Worm (Caenorhabditis elegans) whole organism, late embryonic: ENCODE measurements around the gene F26D11.2.

Source experiments
- eyg-1 ChIP-seq: sonication (generic microtip); optimal IDR thresholded peaks from 2 replicates; lab custom pipeline; 2016; ENCODE audit warnings: missing genotype, missing genetic modification characterization, missing compliant biosample characterization
- fkh-10 ChIP-seq: fragments of 150-350 bp; optimal IDR thresholded peaks from 2 replicates; lab custom pipeline; 2014; ENCODE audit warnings: missing biosample characterization, missing genetic modification reagents, missing genetic modification characterization
- hlh-30 ChIP-seq: sonication (generic microtip); optimal IDR thresholded peaks from 2 replicates; lab custom pipeline; 2017; ENCODE audit warnings: antibody characterized with exemption, missing genetic modification characterization, missing compliant biosample characterization; ENCODE audit not compliant: insufficient read depth
- lin-11 ChIP-seq: fragments of 200-800 bp; sonication (Bioruptor generic); optimal IDR thresholded peaks from 2 replicates; lab custom pipeline; 2018; ENCODE audit warnings: mild to moderate bottlenecking, missing genetic modification characterization, missing compliant biosample characterization
- pat-9 ChIP-seq: fragments of 200-800 bp; sonication (Bioruptor generic); optimal IDR thresholded peaks from 2 replicates; lab custom pipeline; 2018; ENCODE audit warnings: mild to moderate bottlenecking, missing genetic modification characterization, moderate library complexity, missing compliant biosample characterization

ce11 chrV:7946229-7946628 is 12.8 kb upstream of the F26D11.2 start:
- TF ChIP-seq pat-9 (tag; lab: Kevin White, UChicago) (no peak), lin-11 (tag; lab: Kevin White, UChicago) (no peak), fkh-10 (GFP tag; lab: Kevin White, UChicago) (no peak), hlh-30 (tag; lab: Kevin White, UChicago) (no peak), eyg-1 (tag; lab: Kevin White, UChicago) (no peak)
